Fruit fly (Drosophila melanogaster) Kc167 (cell line): ENCODE data around the gene CG3652.

Source experiments
- Myc ChIP-seq: fragments of >200 bp; optimal IDR thresholded peaks from 2 replicates; lab custom pipeline; 2017; ENCODE audit warnings: missing external identifiers
- Sin3A ChIP-seq: fragments of >200 bp; optimal IDR thresholded peaks from 2 replicates; lab custom pipeline; 2018; ENCODE audit warnings: missing external identifiers
- h ChIP-seq: fragments of >200 bp; optimal IDR thresholded peaks from 3 replicates; lab custom pipeline; 2018; ENCODE audit warnings: missing external identifiers
- insv ChIP-seq: fragments of >200 bp; optimal IDR thresholded peaks from 3 replicates; lab custom pipeline; 2018; ENCODE audit warnings: missing external identifiers
- psq ChIP-seq: fragments of >200 bp; optimal IDR thresholded peaks from 2 replicates; lab custom pipeline; 2017; ENCODE audit warnings: missing external identifiers
- ttk ChIP-seq: sonication (Bioruptor generic); optimal IDR thresholded peaks from 2 replicates; lab custom pipeline; 2017; ENCODE audit warnings: missing external identifiers

Gene CG3652

DNA sequence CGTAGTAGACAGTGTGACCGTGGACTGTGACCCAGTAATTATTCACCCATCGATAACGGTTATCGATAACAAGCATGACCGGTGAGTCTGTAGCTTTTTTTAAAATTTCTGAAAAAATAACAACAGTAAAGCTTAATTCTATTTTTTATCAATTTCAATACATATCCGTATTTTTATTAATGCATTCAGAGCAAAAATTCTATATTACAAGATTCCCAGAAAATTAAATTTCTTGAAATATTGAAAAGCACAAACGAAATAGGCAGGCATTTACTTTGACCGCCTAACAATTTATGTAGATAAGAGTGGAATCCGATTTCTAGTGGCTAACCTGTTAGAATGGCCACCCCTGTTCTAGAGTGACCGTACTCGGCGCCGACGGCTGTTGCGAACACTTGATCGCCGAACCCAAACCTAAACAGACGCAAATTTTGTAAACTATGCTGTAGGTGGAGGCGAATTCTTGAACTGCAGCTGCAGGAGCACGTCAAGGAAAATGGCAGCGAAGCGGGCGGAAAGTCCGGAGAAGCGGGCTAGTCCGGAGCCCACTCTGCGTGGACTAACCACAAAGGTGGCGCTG is at the start of gene CG3652:
TSS of gene CG3652 (minus strand) at position 35 of the 580 bp plus-strand sequence.
- TF ChIP-seq Myc (lab: Kevin White, UChicago) (no peak), h (lab: Kevin White, UChicago) (no peak), psq (lab: Kevin White, UChicago) (no peak), Sin3A (lab: Kevin White, UChicago) (no peak), insv (lab: Kevin White, UChicago) (no peak), ttk (lab: Kevin White, UChicago) (no peak)

- TF ChIP-seq h (lab: Kevin White, UChicago) (no peak), ttk (lab: Kevin White, UChicago) (no peak), Myc (lab: Kevin White, UChicago) (no peak), insv (lab: Kevin White, UChicago) (no peak), Sin3A (lab: Kevin White, UChicago) (no peak), psq (lab: Kevin White, UChicago) (no peak)
These were observed 48.4 kb upstream of the CG3652 start, which contains the start of the genes Sfp24F and CG15432 for dm6 chr2L:4442010-4442587. Sfp24F (minus strand) TSS chr2L:4442060. CG15432 (plus strand) TSS chr2L:4442320.

- no peak for TF ChIP-seq insv (lab: Kevin White, UChicago)
These were observed 47.4 kb upstream of the CG3652 start, which contains the start of gene CG15431 for dm6 chr2L:4440881-4441737. CG15431 (minus strand) TSS chr2L:4441282.

DNA sequence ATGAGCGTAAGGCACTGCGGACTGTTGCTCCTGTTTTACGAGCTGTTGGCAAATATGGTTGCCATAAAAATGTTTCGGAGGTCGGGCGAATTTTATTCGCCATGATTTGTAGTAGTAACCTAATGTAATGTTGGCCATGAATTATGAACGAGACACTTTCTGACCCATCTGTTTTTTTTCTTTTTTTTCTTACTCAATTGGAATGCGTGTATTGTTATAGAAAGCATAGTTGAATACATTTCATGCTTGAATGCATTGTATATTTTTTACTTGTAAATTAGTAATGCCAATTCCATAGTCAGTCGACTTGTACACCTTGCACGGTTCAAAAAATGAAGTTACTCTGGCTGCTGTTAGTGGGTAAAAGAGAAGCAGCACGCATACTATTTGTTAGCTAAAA is 43.8 kb upstream of the CG3652 start, which contains the start of gene CG43056:
TSS of gene CG43056 (plus strand) at position 301 of the 400 bp plus-strand sequence.
- TF ChIP-seq Sin3A (lab: Kevin White, UChicago) (no peak), insv (lab: Kevin White, UChicago) (no peak), psq (lab: Kevin White, UChicago) (no peak), ttk (lab: Kevin White, UChicago) (no peak), h (lab: Kevin White, UChicago) (no peak), Myc (lab: Kevin White, UChicago) (no peak)

DNA sequence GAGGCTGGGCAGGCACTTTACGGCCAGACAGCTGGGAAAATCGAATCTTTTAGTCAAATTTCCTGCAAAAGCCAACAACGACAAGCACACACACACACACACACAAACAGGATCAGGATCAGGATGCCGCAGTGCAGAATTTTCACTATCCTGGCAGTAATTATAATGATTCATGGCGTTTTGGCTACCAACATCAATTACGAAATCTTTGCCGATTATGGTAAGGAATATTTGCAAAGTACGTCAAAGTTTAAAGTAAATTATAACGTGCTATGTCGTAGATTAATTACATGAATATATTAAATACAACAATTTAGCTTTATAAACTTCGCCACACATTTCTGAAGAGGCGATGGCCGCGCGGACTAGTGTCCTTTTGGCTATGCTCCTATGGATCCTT is 39.9 kb upstream of the CG3652 start, which contains the start of the genes CG34177 and CG34178:
TSS of gene CG34177 (plus strand) at position 301 of the 400 bp plus-strand sequence.
TSS of gene CG34178 (plus strand) at position 301 of the 400 bp plus-strand sequence.
- TF ChIP-seq h (lab: Kevin White, UChicago), result no peak
- no peak for TF ChIP-seq Sin3A (lab: Kevin White, UChicago)
- no peak for TF ChIP-seq Myc (lab: Kevin White, UChicago)
- TF ChIP-seq ttk (lab: Kevin White, UChicago), result no peak
- TF ChIP-seq psq (lab: Kevin White, UChicago), result no peak
- no peak for TF ChIP-seq insv (lab: Kevin White, UChicago)

DNA sequence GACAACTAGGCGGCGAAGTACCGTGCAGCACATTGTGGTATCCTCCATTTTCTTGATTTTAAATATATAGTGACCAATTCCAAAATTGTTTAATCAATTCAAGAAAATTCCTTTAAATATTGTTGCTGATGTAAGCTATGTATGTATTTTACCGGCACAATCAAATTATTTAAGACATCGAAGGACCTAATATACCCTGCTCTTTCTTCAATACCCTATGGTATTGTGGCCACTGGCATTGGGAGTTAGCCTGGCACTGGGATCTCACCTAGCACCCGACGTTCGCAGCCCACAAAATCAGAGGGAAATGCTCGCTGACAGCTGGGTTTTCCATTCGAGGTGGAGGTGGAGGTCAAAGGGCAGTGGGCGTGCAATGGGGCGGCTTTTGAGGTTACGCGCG is 28.5 kb upstream of the CG3652 start:
- no peak for TF ChIP-seq Sin3A (lab: Kevin White, UChicago)
- TF ChIP-seq ttk (lab: Kevin White, UChicago), result no peak
- TF ChIP-seq insv (lab: Kevin White, UChicago), result no peak

DNA sequence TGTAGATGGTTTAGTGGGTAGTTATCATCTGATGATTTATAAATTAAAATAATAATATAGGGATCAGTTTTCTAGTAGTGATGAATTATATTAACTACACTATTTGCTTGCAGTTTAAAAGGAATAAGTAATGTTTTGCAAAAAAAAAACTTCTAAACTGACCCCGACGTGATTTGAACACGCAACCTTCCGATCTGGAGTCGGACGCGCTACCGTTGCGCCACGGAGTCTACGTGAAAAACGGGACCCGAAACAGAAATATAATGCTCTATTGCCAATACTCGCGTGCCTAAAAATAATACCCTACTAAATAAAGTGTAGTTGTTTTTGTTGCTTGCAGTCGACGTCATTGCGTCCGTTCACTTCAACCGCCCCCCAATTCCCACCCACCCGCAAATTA is 25.1 kb upstream of the CG3652 start:
- TF ChIP-seq h (lab: Kevin White, UChicago) (no peak), insv (lab: Kevin White, UChicago) (no peak), Sin3A (lab: Kevin White, UChicago) (no peak), ttk (lab: Kevin White, UChicago) (no peak), Myc (lab: Kevin White, UChicago) (no peak), psq (lab: Kevin White, UChicago) (no peak)

DNA sequence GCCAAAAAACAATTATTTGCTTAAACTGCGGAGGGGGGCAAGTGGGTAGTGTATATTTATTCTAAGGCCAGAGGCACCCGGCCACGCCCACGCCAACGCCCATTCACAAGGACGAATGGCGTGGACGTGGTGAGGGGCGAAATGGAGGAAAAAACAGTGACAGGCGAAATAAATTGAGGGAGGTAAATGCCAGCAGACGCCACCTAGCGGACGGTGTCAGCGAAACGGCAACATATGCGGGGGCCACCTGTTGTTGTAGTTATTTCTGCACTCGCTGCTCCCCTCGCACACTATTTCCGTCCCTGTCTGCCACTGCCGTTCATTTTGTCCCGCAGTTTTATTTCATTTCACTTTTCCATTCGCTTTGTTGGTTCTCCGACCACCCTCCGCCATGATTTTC is 24.3 kb upstream of the CG3652 start:
- TF ChIP-seq psq (lab: Kevin White, UChicago) (no peak), insv (lab: Kevin White, UChicago) (no peak), Sin3A (lab: Kevin White, UChicago) (no peak), ttk (lab: Kevin White, UChicago) (no peak), h (lab: Kevin White, UChicago) (no peak), Myc (lab: Kevin White, UChicago) (no peak)

- no peak for TF ChIP-seq insv (lab: Kevin White, UChicago)
- TF ChIP-seq Sin3A (lab: Kevin White, UChicago), result no peak
- TF ChIP-seq ttk (lab: Kevin White, UChicago), result no peak
- TF ChIP-seq Myc (lab: Kevin White, UChicago), result no peak
- TF ChIP-seq h (lab: Kevin White, UChicago), result no peak
- no peak for TF ChIP-seq psq (lab: Kevin White, UChicago)
These were observed 23.2 kb upstream of the CG3652 start for dm6 chr2L:4416903-4417302.

- TF ChIP-seq ttk (lab: Kevin White, UChicago), result no peak
- TF ChIP-seq Myc (lab: Kevin White, UChicago), result no peak
- TF ChIP-seq h (lab: Kevin White, UChicago), result no peak
- TF ChIP-seq psq (lab: Kevin White, UChicago), result no peak
- TF ChIP-seq insv (lab: Kevin White, UChicago), result no peak
- no peak for TF ChIP-seq Sin3A (lab: Kevin White, UChicago)
These were observed 22.4 kb upstream of the CG3652 start for dm6 chr2L:4416089-4416488.

DNA sequence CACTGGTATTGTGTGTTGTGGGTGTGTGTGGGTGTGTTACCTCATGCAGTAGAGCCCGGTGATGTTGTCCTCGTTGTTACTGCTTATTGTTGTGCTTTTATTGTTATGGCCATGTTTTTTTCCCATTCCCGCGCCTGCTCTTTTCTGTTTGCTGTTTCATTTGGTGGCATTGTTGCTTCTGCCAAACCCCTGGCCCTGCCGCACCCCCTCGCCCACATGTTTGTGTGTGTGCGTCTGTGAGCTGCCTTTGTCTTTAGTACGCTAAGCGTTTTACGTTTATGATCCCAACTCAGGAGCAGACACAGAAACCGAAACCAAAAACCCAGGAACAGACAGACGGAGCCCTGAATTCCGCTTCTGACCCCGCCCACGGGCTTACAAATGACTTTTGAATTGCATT is 20.4 kb upstream of the CG3652 start:
- TF ChIP-seq Myc (lab: Kevin White, UChicago) (no peak), Sin3A (lab: Kevin White, UChicago) (no peak), h (lab: Kevin White, UChicago) (no peak), ttk (lab: Kevin White, UChicago) (no peak), psq (lab: Kevin White, UChicago) (no peak), insv (lab: Kevin White, UChicago) (no peak)
